Worm (Caenorhabditis elegans): ENCODE measurements around the gene C18H7.11.

The C18H7.11 gene

DNA sequence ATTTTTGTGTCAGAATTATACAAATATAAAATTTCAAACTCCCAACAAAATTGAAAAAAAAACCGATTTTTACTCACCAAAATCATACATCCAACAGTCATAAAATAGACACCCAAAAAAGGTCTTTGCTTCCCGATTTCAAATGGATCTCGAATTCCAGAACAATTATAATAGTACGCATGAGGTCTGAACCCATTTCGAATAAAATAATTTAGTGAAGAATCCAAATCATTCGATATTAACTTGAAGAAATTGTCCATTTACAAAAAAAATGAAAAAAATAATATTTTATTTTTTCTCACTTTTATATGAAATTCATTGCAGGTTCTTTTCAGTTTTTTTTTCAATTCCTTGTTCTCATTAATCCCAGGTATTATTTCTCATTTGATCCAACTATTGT, 4.9 kb downstream of the C18H7.11 start, which contains the start of gene srt-59:
Gene srt-59, minus strand, starts transcription at position 101 of the 400 bp plus-strand sequence.
- TF ChIP-seq ceh-6 (GFP tag; optimal IDR thresholded peaks at IDR 0.05) (no peak), ceh-31 (tag; optimal IDR thresholded peaks at IDR 0.05) (no peak), unc-42 (tag; optimal IDR thresholded peaks at IDR 0.05) (no peak), ceh-9 (tag; optimal IDR thresholded peaks at IDR 0.05) (no peak), dve-1 (tag; optimal IDR thresholded peaks at IDR 0.05) (no peak), gmeb-2 (tag; optimal IDR thresholded peaks at IDR 0.05) (no peak), Y22D7AL.16 (tag; optimal IDR thresholded peaks at IDR 0.05) (no peak), ceh-19 (GFP tag; optimal IDR thresholded peaks at IDR 0.05) (no peak), sox-4 (tag; optimal IDR thresholded peaks at IDR 0.05) (no peak), nhr-232 (tag; optimal IDR thresholded peaks at IDR 0.05) (no peak), hlh-30 (tag; optimal IDR thresholded peaks at IDR 0.05; ENCODE audit: insufficient read depth) (no peak), T23F11.4 (GFP tag; optimal IDR thresholded peaks at IDR 0.05) (no peak)

DNA sequence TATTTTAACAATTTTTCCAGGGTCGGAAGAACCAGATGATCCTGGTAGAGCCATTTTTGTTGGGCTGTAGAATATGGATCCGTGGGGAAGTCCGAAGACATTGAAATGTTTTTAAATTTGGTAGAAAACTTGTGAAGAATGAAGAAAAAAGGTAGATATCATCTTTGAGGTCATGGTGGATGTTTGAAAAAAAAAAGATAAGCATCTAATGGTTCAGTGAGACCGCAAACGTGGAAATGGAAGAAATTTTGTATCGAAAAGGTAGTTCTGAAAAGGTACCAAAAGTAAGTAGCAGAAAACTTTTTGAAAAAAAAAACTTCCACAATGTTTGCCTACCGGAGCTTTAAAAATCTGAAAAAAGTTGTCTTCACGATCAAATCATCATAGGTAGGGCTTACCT, 6.8 kb downstream of the C18H7.11 start, which contains the start of gene prmt-4:
Gene prmt-4, minus strand, starts transcription at position 101 of the 400 bp plus-strand sequence.
- TF ChIP-seq elt-2 (tag; optimal IDR thresholded peaks at IDR 0.05) (no peak), unc-55 (GFP tag; optimal IDR thresholded peaks at IDR 0.05) (no peak), ceh-34 (tag; optimal IDR thresholded peaks at IDR 0.05) (no peak), sdc-2 (tag; optimal IDR thresholded peaks at IDR 0.05) (no peak), zip-5 (tag; optimal IDR thresholded peaks at IDR 0.05) (no peak), odd-2 (tag; optimal IDR thresholded peaks at IDR 0.05) (no peak), Y22D7AL.16 (tag; optimal IDR thresholded peaks at IDR 0.05) (no peak)

DNA sequence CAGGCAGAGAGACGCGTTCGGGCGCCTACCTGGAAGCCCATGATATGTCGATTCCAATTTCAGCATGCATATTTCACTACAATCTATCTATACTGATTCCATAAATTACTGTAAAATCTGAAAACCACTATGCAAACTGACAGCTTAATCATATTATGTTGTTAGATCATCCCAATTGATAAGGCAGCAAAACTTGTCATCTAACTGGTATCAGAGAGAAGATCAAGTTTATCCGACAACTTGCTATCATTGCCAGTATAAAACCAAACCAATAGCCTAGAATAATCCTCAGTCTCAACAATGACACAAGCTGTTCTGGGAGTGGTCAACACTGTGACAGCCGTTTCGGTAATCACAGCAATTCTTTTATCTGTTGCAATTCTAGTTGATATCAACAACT, 7.4 kb downstream of the C18H7.11 start, which contains the start of gene col-102:
Gene col-102, plus strand, starts transcription at position 301 of the 400 bp plus-strand sequence.
- TF ChIP-seq F13H6.1 (tag; optimal IDR thresholded peaks at IDR 0.05) (no peak), npax-4 (tag; optimal IDR thresholded peaks at IDR 0.05) (no peak), pax-1 (tag; optimal IDR thresholded peaks at IDR 0.05) (no peak), madf-2 (tag; optimal IDR thresholded peaks at IDR 0.05) (no peak), ceh-31 (tag; optimal IDR thresholded peaks at IDR 0.05) (no peak), hlh-30 (tag; optimal IDR thresholded peaks at IDR 0.05; ENCODE audit: insufficient read depth) (no peak), elt-2 (tag; optimal IDR thresholded peaks at IDR 0.05) (no peak), C38D4.7 (GFP tag; optimal IDR thresholded peaks at IDR 0.05) (no peak), ceh-9 (tag; optimal IDR thresholded peaks at IDR 0.05) (no peak), ceh-24 (tag; optimal IDR thresholded peaks at IDR 0.05) (no peak), sox-2 (GFP tag; IDR thresholded peaks at IDR 0.05) (no peak), K09A11.1 (tag; optimal IDR thresholded peaks at IDR 0.05; ENCODE audit: insufficient read depth) (no peak), ama-1 (optimal IDR thresholded peaks at IDR 0.05) (no peak), pag-3 (tag; optimal IDR thresholded peaks at IDR 0.05; ENCODE audit: borderline replicate concordance) (no peak), pqm-1 (tag; optimal IDR thresholded peaks at IDR 0.05) (no peak), fkh-6 (tag; optimal IDR thresholded peaks at IDR 0.05) (no peak)

DNA sequence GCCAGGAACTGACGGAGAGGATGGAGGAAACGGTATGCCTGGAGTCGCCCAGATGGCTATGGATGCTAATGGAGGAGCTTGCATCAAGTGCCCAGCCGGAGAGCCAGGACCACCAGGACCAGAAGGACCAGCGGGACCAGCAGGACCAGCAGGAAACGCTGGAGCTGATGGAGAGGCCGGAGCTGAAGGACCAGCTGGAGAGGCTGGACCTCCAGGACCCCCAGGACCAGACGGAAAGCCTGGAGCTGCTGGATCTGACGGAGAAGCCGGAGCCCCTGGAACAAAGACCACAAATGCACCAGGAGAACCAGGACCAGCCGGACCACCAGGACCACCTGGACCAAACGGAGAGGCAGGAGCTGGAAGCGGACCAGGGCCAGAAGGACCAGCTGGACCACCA, 8.1 kb downstream of the C18H7.11 start:
- TF ChIP-seq sox-2 (GFP tag; IDR thresholded peaks at IDR 0.05) (no peak), nhr-232 (tag; optimal IDR thresholded peaks at IDR 0.05) (no peak), ahr-1 (tag; optimal IDR thresholded peaks at IDR 0.05) (no peak), hlh-8 (tag; optimal IDR thresholded peaks at IDR 0.05) (no peak)

DNA sequence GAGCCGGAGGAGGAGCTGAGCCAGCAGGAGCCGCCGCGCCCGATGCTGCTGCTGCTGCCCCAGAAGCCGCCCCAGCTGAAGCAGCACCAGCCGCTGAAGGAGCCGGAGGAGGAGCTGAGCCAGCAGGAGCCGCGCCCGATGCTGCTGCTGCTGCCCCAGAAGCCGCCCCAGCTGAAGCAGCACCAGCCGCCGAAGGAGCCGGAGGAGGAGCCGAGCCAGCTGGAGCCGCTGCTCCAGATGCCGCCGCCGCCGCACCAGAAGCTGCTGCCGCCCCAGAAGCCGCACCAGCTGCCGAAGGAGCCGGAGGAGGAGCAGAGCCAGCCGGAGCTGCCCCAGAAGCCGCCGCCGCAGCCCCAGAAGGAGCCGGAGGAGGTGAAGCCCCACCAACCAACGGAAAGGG, 8.7 kb downstream of the C18H7.11 start:
- no peak for TF ChIP-seq ceh-30 (tag; optimal IDR thresholded peaks at IDR 0.05)
- TF ChIP-seq ceh-18 (tag; optimal IDR thresholded peaks at IDR 0.05), result no peak
- no peak for TF ChIP-seq mec-3 (tag; optimal IDR thresholded peaks at IDR 0.05; ENCODE audit: borderline replicate concordance)
- TF ChIP-seq unc-86 (tag; optimal IDR thresholded peaks at IDR 0.05), result no peak
- no peak for TF ChIP-seq rnt-1 (tag; optimal IDR thresholded peaks at IDR 0.05)
- TF ChIP-seq ceh-14 (tag; optimal IDR thresholded peaks at IDR 0.05), result no peak
- TF ChIP-seq nfya-1 (tag; optimal IDR thresholded peaks at IDR 0.05), result no peak
- no peak for TF ChIP-seq ref-2 (tag; optimal IDR thresholded peaks at IDR 0.05)
- no peak for TF ChIP-seq ceh-9 (tag; optimal IDR thresholded peaks at IDR 0.05)
- TF ChIP-seq pha-4 (tag; optimal IDR thresholded peaks at IDR 0.05), result no peak
- TF ChIP-seq dve-1 (tag; optimal IDR thresholded peaks at IDR 0.05), result no peak
- no peak for TF ChIP-seq ttx-3 (tag; optimal IDR thresholded peaks at IDR 0.05)
- no peak for TF ChIP-seq T23F11.4 (GFP tag; optimal IDR thresholded peaks at IDR 0.05)
- TF ChIP-seq C08G9.2 (tag; optimal IDR thresholded peaks at IDR 0.05), result no peak
- no peak for TF ChIP-seq ceh-48 (tag; optimal IDR thresholded peaks at IDR 0.05)
- no peak for TF ChIP-seq ceh-22 (tag; optimal IDR thresholded peaks at IDR 0.05)

All from whole organism, late embryonic.